Fruit fly (Drosophila melanogaster): ENCODE data around the gene Mat89Ba.

Mat89Ba gene

DNA sequence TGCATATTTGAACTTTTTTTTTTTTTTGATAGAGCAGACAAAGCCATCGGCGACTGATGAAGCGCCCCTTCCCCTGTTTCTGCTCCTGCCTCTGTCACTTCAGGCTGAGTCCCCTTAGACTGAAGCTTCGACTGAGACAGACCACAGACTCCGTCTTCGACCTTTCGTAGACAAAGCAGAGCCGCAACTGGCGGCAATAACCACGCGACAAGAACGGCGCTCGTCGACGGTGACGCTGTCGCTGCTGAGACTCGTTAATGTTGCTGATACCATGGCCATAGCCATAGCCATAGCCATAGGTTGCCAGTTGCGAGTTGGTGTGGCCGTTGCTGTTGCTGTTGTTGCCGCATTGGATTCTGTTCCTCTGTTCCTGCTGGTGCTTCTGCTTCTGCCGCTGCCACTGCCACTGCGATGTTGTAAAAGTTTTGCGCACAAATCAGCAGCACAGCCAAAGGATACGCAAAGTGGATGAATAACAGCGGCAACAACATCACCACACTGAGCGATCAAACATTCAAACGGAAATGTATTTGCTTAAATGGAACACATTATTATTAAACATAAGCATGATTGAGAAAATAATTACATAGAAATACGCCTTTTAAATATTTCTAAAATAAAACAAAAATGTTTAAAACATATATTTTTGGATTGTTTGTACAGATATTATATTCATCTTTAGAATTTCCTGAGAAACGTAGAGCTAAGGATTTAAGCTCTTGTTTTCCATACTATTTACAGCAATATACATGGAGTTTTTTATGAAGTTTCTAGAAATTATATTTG lies 48.8 kb downstream of the Mat89Ba start (continued):
- no peak for TF ChIP-seq dan (GFP tag; IDR thresholded peaks at IDR 0.05)
- no peak for TF ChIP-seq CG2875 (GFP tag; optimal IDR thresholded peaks at IDR 0.05)
- TF ChIP-seq crc (GFP tag; optimal IDR thresholded peaks at IDR 0.05): no peak
- TF ChIP-seq chm (GFP tag; IDR thresholded peaks at IDR 0.05): peak; percentile 81
- 0 out of 2 replicates have a peak, but pooled peaks have one; percentile 24 for TF ChIP-seq toy (GFP tag; IDR thresholded peaks at IDR 0.05)
- no peak for TF ChIP-seq Bteb2 (GFP tag; optimal IDR thresholded peaks at IDR 0.05)
- no peak for TF ChIP-seq Dref (GFP tag; IDR thresholded peaks at IDR 0.05)
- peak; percentile 4 for TF ChIP-seq bcd (GFP tag; optimal IDR thresholded peaks at IDR 0.05)
- no peak for TF ChIP-seq CG4328 (GFP tag; optimal IDR thresholded peaks at IDR 0.05)
- TF ChIP-seq Myb (GFP tag; optimal IDR thresholded peaks at IDR 0.05): no peak
- no peak for TF ChIP-seq danr (GFP tag; IDR thresholded peaks at IDR 0.05)
- TF ChIP-seq btn (GFP tag; optimal IDR thresholded peaks at IDR 0.05): no peak
- peak; percentile 9 for TF ChIP-seq NfI (GFP tag; optimal IDR thresholded peaks at IDR 0.05)
- peak; percentile 25 for TF ChIP-seq Blimp-1 (GFP tag; optimal IDR thresholded peaks at IDR 0.05)
- no peak for TF ChIP-seq insv (GFP tag; optimal IDR thresholded peaks at IDR 0.05)
- TF ChIP-seq CG11398 (GFP tag; optimal IDR thresholded peaks at IDR 0.05): no peak
- no peak for TF ChIP-seq dati (GFP tag; IDR thresholded peaks at IDR 0.05)
- no peak for TF ChIP-seq emc (GFP tag; optimal IDR thresholded peaks at IDR 0.05)
- peak; percentile 30 for TF ChIP-seq PHDP (tag; optimal IDR thresholded peaks at IDR 0.05)
- TF ChIP-seq CG1832 (GFP tag; optimal IDR thresholded peaks at IDR 0.05): no peak
- peak; percentile 40 for TF ChIP-seq tio (GFP tag; optimal IDR thresholded peaks at IDR 0.05)
- no peak for TF ChIP-seq Dll (GFP tag; IDR thresholded peaks at IDR 0.05; ENCODE audit: partially characterized antibody)
- TF ChIP-seq Nf-YB (GFP tag; optimal IDR thresholded peaks at IDR 0.05): no peak
- peak; percentile 8 for TF ChIP-seq nerfin-1 (tag; optimal IDR thresholded peaks at IDR 0.05)
- no peak for TF ChIP-seq ase (GFP tag; IDR thresholded peaks at IDR 0.05)
- TF ChIP-seq CG18476 (GFP tag; optimal IDR thresholded peaks at IDR 0.05): peak; percentile 42
- TF ChIP-seq NFAT (GFP tag; IDR thresholded peaks at IDR 0.05): peak; percentile 38; the same call in 1 of the 2 replicates
- TF ChIP-seq CG6791 (GFP tag; IDR thresholded peaks at IDR 0.05; ENCODE audit: partially characterized antibody): peak; percentile 52; the same call in 1 of the 3 replicates
- peak; percentile 15 for TF ChIP-seq cg (GFP tag; optimal IDR thresholded peaks at IDR 0.05)
- TF ChIP-seq CG7357 (GFP tag; IDR thresholded peaks at IDR 0.05): no peak
- no peak for TF ChIP-seq CG8290 (GFP tag; optimal IDR thresholded peaks at IDR 0.05)
- TF ChIP-seq CG8290 (tag; optimal IDR thresholded peaks at IDR 0.05): peak in 1 of 2 experiments; percentile 75
- no peak for TF ChIP-seq B-H1 (GFP tag; IDR thresholded peaks at IDR 0.05)
- no peak for TF ChIP-seq CG10654 (GFP tag; optimal IDR thresholded peaks at IDR 0.05)
- peak; percentile 32 for TF ChIP-seq CG4707 (GFP tag; optimal IDR thresholded peaks at IDR 0.05)
- TF ChIP-seq Elba2 (GFP tag; optimal IDR thresholded peaks at IDR 0.05): no peak
- no peak for TF ChIP-seq Spps (tag; optimal IDR thresholded peaks at IDR 0.05)
- TF ChIP-seq disco-r (GFP tag; optimal IDR thresholded peaks at IDR 0.05): no peak
- peak; percentile 89 for TF ChIP-seq chinmo (GFP tag; IDR thresholded peaks at IDR 0.05; ENCODE audit: partially characterized antibody)
- peak; percentile 35 for TF ChIP-seq CG18262 (tag; optimal IDR thresholded peaks at IDR 0.05)
- peak; percentile 21 for TF ChIP-seq zf30C (GFP tag; optimal IDR thresholded peaks at IDR 0.05)
- TF ChIP-seq NC2α (GFP tag; optimal IDR thresholded peaks at IDR 0.05): no peak
- TF ChIP-seq jigr1 (GFP tag; IDR thresholded peaks at IDR 0.05): no peak
- peak; percentile 28 for TF ChIP-seq Hr3 (GFP tag; optimal IDR thresholded peaks at IDR 0.05)
- TF ChIP-seq CG18011 (GFP tag; optimal IDR thresholded peaks at IDR 0.05): no peak
- no peak for TF ChIP-seq exex (tag; optimal IDR thresholded peaks at IDR 0.05)
- no peak for TF ChIP-seq Hr39 (optimal IDR thresholded peaks at IDR 0.05)
- TF ChIP-seq CG8944 (GFP tag; optimal IDR thresholded peaks at IDR 0.05): no peak
- no peak for TF ChIP-seq inv (GFP tag; IDR thresholded peaks at IDR 0.05; ENCODE audit: partially characterized antibody)
- no peak for TF ChIP-seq fd3F (GFP tag; optimal IDR thresholded peaks at IDR 0.05)
